Worm (Caenorhabditis elegans) whole organism, young adult: Measurements from ENCODE around the gene F01F1.2.

Experiments used
- B0035.1 ChIP-seq: sonication (generic microtip); optimal IDR thresholded peaks from 2 replicates; lab custom pipeline; 2016; ENCODE audit warnings: missing genetic modification characterization, mild to moderate bottlenecking, missing compliant biosample characterization, missing genotype, missing genetic modification reagents
- C06A6.2 ChIP-seq: fragments of 200-800 bp; sonication (Bioruptor generic); conservative IDR thresholded peaks from 2 replicates; pipeline ENCODE4 v1.3.6; 2022; ENCODE audit warnings: missing genetic modification characterization, missing compliant biosample characterization
- F10E7.11 ChIP-seq: sonication (generic microtip); optimal IDR thresholded peaks from 2 replicates; lab custom pipeline; 2017; ENCODE audit warnings: mild to moderate bottlenecking, missing genetic modification characterization, moderate library complexity, missing compliant biosample characterization
- F22D6.2 ChIP-seq: sonication (generic microtip); optimal IDR thresholded peaks from 2 replicates; lab custom pipeline; 2016; ENCODE audit warnings: mild to moderate bottlenecking, missing genetic modification characterization, missing compliant biosample characterization
- F49E8.2 ChIP-seq: sonication (generic microtip); optimal IDR thresholded peaks from 3 replicates; lab custom pipeline; 2017; ENCODE audit warnings: missing genetic modification characterization, mild to moderate bottlenecking, missing compliant biosample characterization, antibody characterized with exemption, moderate library complexity; ENCODE audit not compliant: insufficient read depth
- K11D2.4 ChIP-seq: fragments of 200-800 bp; sonication (Bioruptor generic); IDR thresholded peaks from 2 replicates; pipeline ENCODE4 v1.3.6; 2022; ENCODE audit warnings: missing genetic modification reagents, missing genetic modification characterization, missing compliant biosample characterization
- K12H6.12 ChIP-seq: fragments of 200-800 bp; sonication (Bioruptor generic); optimal IDR thresholded peaks from 2 replicates; lab custom pipeline; 2018; ENCODE audit warnings: mild to moderate bottlenecking, missing genetic modification characterization, missing compliant biosample characterization
- T07F8.4 ChIP-seq: sonication (generic microtip); optimal IDR thresholded peaks from 2 replicates; lab custom pipeline; 2016; ENCODE audit warnings: mild to moderate bottlenecking, missing genetic modification characterization, moderate library complexity, missing compliant biosample characterization
- Y56A3A.18 ChIP-seq: fragments of 200-800 bp; sonication (Bioruptor generic); IDR thresholded peaks from 2 replicates; pipeline ENCODE4 v1.3.6; 2022; ENCODE audit warnings: missing genetic modification reagents, missing genetic modification characterization, missing compliant biosample characterization
- Y95B8A.8 ChIP-seq: fragments of 200-800 bp; sonication (Bioruptor generic); IDR thresholded peaks from 2 replicates; pipeline ENCODE4 v1.3.6; 2022; ENCODE audit warnings: missing genetic modification reagents, missing genetic modification characterization, missing compliant biosample characterization
- aptf-2 ChIP-seq: fragments of 200-800 bp; sonication (Bioruptor generic); conservative IDR thresholded peaks from 2 replicates; pipeline ENCODE4 v1.3.6; 2022; ENCODE audit warnings: missing genetic modification reagents, missing genetic modification characterization, missing compliant biosample characterization
- atf-7 ChIP-seq: sonication (generic microtip); optimal IDR thresholded peaks from 2 replicates; lab custom pipeline; 2017; ENCODE audit warnings: mild to moderate bottlenecking, missing genetic modification characterization, missing compliant biosample characterization
- athp-1 ChIP-seq: sonication (generic microtip); optimal IDR thresholded peaks from 2 replicates; lab custom pipeline; 2017; ENCODE audit warnings: mild to moderate bottlenecking, missing genetic modification characterization, missing compliant biosample characterization
- attf-6 ChIP-seq: fragments of 200-800 bp; sonication (Bioruptor generic); IDR thresholded peaks from 2 replicates; pipeline ENCODE4 v1.3.6; 2022; ENCODE audit warnings: missing genetic modification reagents, missing genetic modification characterization, missing compliant biosample characterization
- bed-2 ChIP-seq: fragments of 200-800 bp; sonication (Bioruptor generic); IDR thresholded peaks from 2 replicates; pipeline ENCODE4 v1.3.6; 2022; ENCODE audit warnings: missing genetic modification reagents, missing genetic modification characterization, missing compliant biosample characterization
- ccch-3 ChIP-seq: fragments of 200-800 bp; sonication (Bioruptor generic); optimal IDR thresholded peaks from 2 replicates; lab custom pipeline; 2018; ENCODE audit warnings: mild to moderate bottlenecking, missing genetic modification characterization, missing compliant biosample characterization
- cebp-1 ChIP-seq, 2 experiments: fragments of 200-800 bp in 1 of 2; sonication (Bioruptor generic) in 1 of 2; sonication (generic microtip) in 1 of 2; IDR thresholded peaks in 1 of 2; optimal IDR thresholded peaks in 1 of 2; 2 replicates each; pipeline versions ENCODE4 v1.3.6 to Lab custom; 2017 to 2022; ENCODE audit warnings: missing compliant biosample characterization in 2 of 2, missing genetic modification characterization in 2 of 2, mild to moderate bottlenecking in 1 of 2, missing genetic modification reagents in 1 of 2, moderate library complexity in 1 of 2
- ceh-58 ChIP-seq: fragments of 200-800 bp; sonication (Bioruptor generic); IDR thresholded peaks from 2 replicates; pipeline ENCODE4 v1.3.6; 2022; ENCODE audit warnings: missing genetic modification characterization, missing compliant biosample characterization
- ceh-79 ChIP-seq: sonication (generic microtip); optimal IDR thresholded peaks from 2 replicates; lab custom pipeline; 2017; ENCODE audit warnings: mild to moderate bottlenecking, missing genetic modification characterization, missing compliant biosample characterization
- chd-7 ChIP-seq: sonication (generic microtip); optimal IDR thresholded peaks from 2 replicates; lab custom pipeline; 2016; ENCODE audit warnings: mild to moderate bottlenecking, missing genetic modification characterization, moderate library complexity, missing compliant biosample characterization
- die-1 ChIP-seq: sonication (generic microtip); optimal IDR thresholded peaks from 2 replicates; lab custom pipeline; 2016; ENCODE audit warnings: missing genotype, mild to moderate bottlenecking, missing genetic modification characterization, missing compliant biosample characterization
- egl-18 ChIP-seq: fragments of 200-800 bp; sonication (Bioruptor generic); IDR thresholded peaks from 2 replicates; pipeline ENCODE4 v1.3.6; 2022; ENCODE audit warnings: missing genetic modification reagents, missing genetic modification characterization, missing compliant biosample characterization
- egrh-3 ChIP-seq: fragments of 200-800 bp; sonication (Bioruptor generic); IDR thresholded peaks from 2 replicates; pipeline ENCODE4 v1.3.6; 2022; ENCODE audit warnings: missing genetic modification reagents, missing genetic modification characterization, missing compliant biosample characterization
- hsf-1 ChIP-seq: fragments of 200-800 bp; sonication (Bioruptor generic); IDR thresholded peaks from 2 replicates; pipeline ENCODE4 v1.3.6; 2022; ENCODE audit warnings: missing genetic modification reagents, missing genetic modification characterization, missing compliant biosample characterization
- lin-26 ChIP-seq: fragments of 200-800 bp; sonication (Bioruptor generic); IDR thresholded peaks from 2 replicates; pipeline ENCODE4 v1.3.6; 2022; ENCODE audit warnings: missing genetic modification reagents, missing genetic modification characterization, missing compliant biosample characterization
- lin-40 ChIP-seq: sonication (generic microtip); optimal IDR thresholded peaks from 2 replicates; lab custom pipeline; 2016; ENCODE audit warnings: missing genetic modification characterization, mild to moderate bottlenecking, missing compliant biosample characterization, missing genotype, missing genetic modification reagents
- lin-54 ChIP-seq: fragments of 200-800 bp; sonication (Bioruptor generic); optimal IDR thresholded peaks from 2 replicates; lab custom pipeline; 2018; ENCODE audit warnings: mild to moderate bottlenecking, missing genetic modification characterization, missing compliant biosample characterization
- mcd-1 ChIP-seq: fragments of 200-800 bp; sonication (Bioruptor generic); IDR thresholded peaks from 2 replicates; pipeline ENCODE4 v1.3.6; 2022; ENCODE audit warnings: missing genetic modification reagents, missing genetic modification characterization, missing compliant biosample characterization
- mes-4 ChIP-seq: sonication (generic microtip); optimal IDR thresholded peaks from 2 replicates; lab custom pipeline; 2016; ENCODE audit warnings: missing genotype, missing genetic modification characterization, missing compliant biosample characterization
- nfyb-1 ChIP-seq: fragments of 200-800 bp; sonication (Bioruptor generic); IDR thresholded peaks from 2 replicates; pipeline ENCODE4 v1.3.6; 2022; ENCODE audit warnings: missing genetic modification reagents, missing genetic modification characterization, missing compliant biosample characterization
- nhr-120 ChIP-seq: fragments of 200-800 bp; sonication (Bioruptor generic); IDR thresholded peaks from 2 replicates; pipeline ENCODE4 v1.3.6; 2022; ENCODE audit warnings: missing genetic modification characterization, missing compliant biosample characterization
- nhr-179 ChIP-seq: sonication (generic microtip); optimal IDR thresholded peaks from 2 replicates; lab custom pipeline; 2016; ENCODE audit warnings: mild to moderate bottlenecking, missing genetic modification characterization, missing compliant biosample characterization
- nhr-90 ChIP-seq: sonication (generic microtip); optimal IDR thresholded peaks from 2 replicates; lab custom pipeline; 2016; ENCODE audit warnings: missing genotype, mild to moderate bottlenecking, missing genetic modification characterization, missing compliant biosample characterization
- rec-8 ChIP-seq, 2 experiments: sonication (generic microtip); optimal IDR thresholded peaks; 2 replicates each; lab custom pipeline; 2016; ENCODE audit warnings: mild to moderate bottlenecking in 2 of 2, missing genetic modification characterization in 2 of 2, missing genetic modification reagents in 2 of 2, missing genotype in 2 of 2, missing biosample characterization in 1 of 2, missing compliant biosample characterization in 1 of 2, moderate library complexity in 1 of 2
- repo-1 ChIP-seq: sonication (generic microtip); optimal IDR thresholded peaks from 2 replicates; lab custom pipeline; 2017; ENCODE audit warnings: mild to moderate bottlenecking, missing genetic modification characterization, missing compliant biosample characterization
- rpc-1 ChIP-seq, 2 experiments: fragments of 150-350 bp in 1 of 2; sonication (generic microtip) in 1 of 2; optimal IDR thresholded peaks; 2 replicates each; lab custom pipeline; 2014 to 2018; ENCODE audit warnings: missing biosample characterization in 1 of 2, missing genetic modification characterization in 1 of 2, missing genetic modification reagents in 1 of 2, missing genotype in 1 of 2
- snpc-1.3 ChIP-seq: sonication (generic microtip); optimal IDR thresholded peaks from 2 replicates; lab custom pipeline; 2017; ENCODE audit warnings: missing genetic modification characterization, mild to moderate bottlenecking, missing compliant biosample characterization, antibody characterized with exemption, moderate library complexity, missing genotype, missing genetic modification reagents; ENCODE audit not compliant: insufficient read depth
- somi-1 ChIP-seq: fragments of 200-800 bp; sonication (Bioruptor generic); optimal IDR thresholded peaks from 2 replicates; lab custom pipeline; 2018; ENCODE audit warnings: mild to moderate bottlenecking, missing genetic modification characterization, missing compliant biosample characterization
- tbp1 ChIP-seq: fragments of 200-800 bp; sonication (Bioruptor generic); optimal IDR thresholded peaks from 2 replicates; lab custom pipeline; 2018; ENCODE audit warnings: mild to moderate bottlenecking, missing genetic modification characterization, missing compliant biosample characterization
- ztf-26 ChIP-seq: sonication (generic microtip); optimal IDR thresholded peaks from 2 replicates; lab custom pipeline; 2017; ENCODE audit warnings: missing genetic modification characterization, missing compliant biosample characterization
- ztf-6 ChIP-seq: fragments of 200-800 bp; sonication (Bioruptor generic); IDR thresholded peaks from 2 replicates; pipeline ENCODE4 v1.3.6; 2022; ENCODE audit warnings: missing genetic modification reagents, missing genetic modification characterization, missing compliant biosample characterization

The F01F1.2 gene

ce11 chrIII:5917365-5917958 lies 39.1 kb downstream of the F01F1.2 start (continued):
- no peak for TF ChIP-seq nhr-179

- no peak for TF ChIP-seq cebp-1 (GFP tag; IDR thresholded peaks at IDR 0.05; lab: Robert Waterston, UW)
- peak; percentile 36 for TF ChIP-seq cebp-1 (tag; optimal IDR thresholded peaks at IDR 0.05; lab: Kevin White, UChicago)
- no peak for TF ChIP-seq F49E8.2 (tag; lab: Kevin White, UChicago)
- TF ChIP-seq repo-1 (tag; lab: Kevin White, UChicago) = no peak
- no peak for TF ChIP-seq mes-4
- peak; percentile 8; the same call in 1 of the 2 replicates for TF ChIP-seq mcd-1 (GFP tag; lab: Robert Waterston, UW)
- no peak for TF ChIP-seq ceh-79 (tag; lab: Kevin White, UChicago)
- no peak for TF ChIP-seq attf-6 (GFP tag; lab: Robert Waterston, UW)
- TF ChIP-seq Y56A3A.18 (GFP tag; lab: Robert Waterston, UW) = no peak
- TF ChIP-seq nhr-90 (tag; lab: Kevin White, UChicago) = no peak
- TF ChIP-seq atf-7 (tag; lab: Kevin White, UChicago) = peak; percentile 19
- TF ChIP-seq Y95B8A.8 (GFP tag; lab: Robert Waterston, UW) = no peak
- no peak for TF ChIP-seq F10E7.11
- no peak for TF ChIP-seq ccch-3 (GFP tag; lab: Kevin White, UChicago)
- no peak for TF ChIP-seq T07F8.4 (tag; lab: Kevin White, UChicago)
- TF ChIP-seq ceh-58 = no peak
- peak; percentile 58; the same call in 1 of the 2 replicates for TF ChIP-seq K11D2.4 (GFP tag; lab: Robert Waterston, UW)
- TF ChIP-seq tbp1 (GFP tag; lab: Kevin White, UChicago) = no peak
- no peak for TF ChIP-seq F22D6.2 (tag; lab: Kevin White, UChicago)
- TF ChIP-seq lin-40 (tag; lab: Kevin White, UChicago) = peak; percentile 43
- no peak for TF ChIP-seq lin-26
- TF ChIP-seq snpc-1.3 = no peak
- TF ChIP-seq bed-2 (GFP tag; lab: Robert Waterston, UW) = no peak
- no peak for TF ChIP-seq lin-54 (GFP tag; lab: Kevin White, UChicago)
- no peak for TF ChIP-seq K12H6.12 (tag; lab: Kevin White, UChicago)
- TF ChIP-seq die-1 (tag; lab: Kevin White, UChicago) = peak; percentile 39
- no peak for TF ChIP-seq nhr-120 (GFP tag; lab: Robert Waterston, UW)
- no peak for TF ChIP-seq aptf-2
- no peak for TF ChIP-seq B0035.1 (tag; lab: Kevin White, UChicago)
- TF ChIP-seq somi-1 (GFP tag; lab: Kevin White, UChicago) = peak; percentile 66
- TF ChIP-seq hsf-1 (GFP tag; lab: Robert Waterston, UW) = 0 out of 2 replicates have a peak, but pooled peaks have one; percentile 26
- no peak for TF ChIP-seq athp-1 (tag; lab: Kevin White, UChicago)
- peak; percentile 77 for TF ChIP-seq ztf-26
- peak; percentile 71; the same call in 1 of the 2 replicates for TF ChIP-seq C06A6.2 (GFP tag; lab: Robert Waterston, UW)
- no peak for TF ChIP-seq rpc-1 (optimal IDR thresholded peaks at IDR 0.05; lab: Kevin White, UChicago)
- TF ChIP-seq rpc-1 (tag; optimal IDR thresholded peaks at IDR 0.05; lab: Kevin White, UChicago) = no peak
- no peak for TF ChIP-seq ztf-6 (GFP tag; lab: Robert Waterston, UW)
- no peak for TF ChIP-seq egrh-3 (GFP tag; lab: Robert Waterston, UW)
- peak; percentile 16 for TF ChIP-seq chd-7
- TF ChIP-seq nfyb-1 = 0 out of 2 replicates have a peak, but pooled peaks have one; percentile 13
- no peak for TF ChIP-seq rec-8 (tag; optimal IDR thresholded peaks at IDR 0.05; lab: Kevin White, UChicago)
- TF ChIP-seq egl-18 = no peak
These were observed 41.5 kb downstream of the F01F1.2 start, which contains the start of the genes tdo-2 and C28H8.2 for ce11 chrIII:5919799-5920387. Gene tdo-2, minus strand, starts transcription at chrIII:5919955. Gene C28H8.2, plus strand, starts transcription at chrIII:5920322.
